Worm (Caenorhabditis elegans) whole organism, L3 larva: ENCODE measurements around the gene ZK6.6.
A peak's percentile ranks its signal among the peaks of the same experiment; 100 is the strongest.

Experiments used
- ZK546.5 ChIP-seq: sonication (generic microtip); optimal IDR thresholded peaks from 2 replicates; lab custom pipeline; 2017; ENCODE audit warnings: missing biosample characterization, missing genetic modification characterization
- ama-1 ChIP-seq: fragments of 150-350 bp; optimal IDR thresholded peaks from 2 replicates; lab custom pipeline; 2018
- ceh-16 ChIP-seq: sonication (generic microtip); optimal IDR thresholded peaks from 2 replicates; lab custom pipeline; 2017; ENCODE audit warnings: missing biosample characterization, missing genetic modification characterization
- ceh-82 ChIP-seq: fragments of 150-350 bp; optimal IDR thresholded peaks from 2 replicates; lab custom pipeline; 2014; ENCODE audit warnings: missing biosample characterization, missing genetic modification characterization
- ceh-9 ChIP-seq: sonication (generic microtip); optimal IDR thresholded peaks from 2 replicates; lab custom pipeline; 2018; ENCODE audit warnings: missing biosample characterization, missing genetic modification characterization
- daf-12 ChIP-seq: fragments of 150-350 bp; optimal IDR thresholded peaks from 2 replicates; lab custom pipeline; 2014; ENCODE audit warnings: missing biosample characterization, missing genetic modification reagents, missing genetic modification characterization
- egl-27 ChIP-seq: sonication (generic microtip); optimal IDR thresholded peaks from 4 replicates; lab custom pipeline; 2017; ENCODE audit warnings: missing biosample characterization, missing genetic modification reagents, missing genetic modification characterization
- elt-1 ChIP-seq: fragments of 150-350 bp; optimal IDR thresholded peaks from 2 replicates; lab custom pipeline; 2014; ENCODE audit warnings: missing biosample characterization, missing genetic modification characterization
- elt-2 ChIP-seq: sonication (generic microtip); optimal IDR thresholded peaks from 2 replicates; lab custom pipeline; 2016; ENCODE audit warnings: missing genetic modification reagents, mild to moderate bottlenecking, missing genetic modification characterization, missing compliant biosample characterization
- elt-3 ChIP-seq, 3 experiments: fragments of 150-350 bp in 1 of 3; sonication (generic microtip) in 2 of 3; optimal IDR thresholded peaks; 2 replicates in 2 of 3; 4 replicates in 1 of 3; lab custom pipeline; 2014 to 2017; ENCODE audit warnings: missing biosample characterization in 3 of 3, missing genetic modification characterization in 3 of 3
- fkh-10 ChIP-seq: sonication (generic microtip); optimal IDR thresholded peaks from 2 replicates; lab custom pipeline; 2017; ENCODE audit warnings: missing biosample characterization, missing genetic modification reagents, missing genetic modification characterization
- fkh-2 ChIP-seq: fragments of 150-350 bp; optimal IDR thresholded peaks from 2 replicates; lab custom pipeline; 2014; ENCODE audit warnings: missing biosample characterization, missing genetic modification reagents, missing genetic modification characterization
- fos-1 ChIP-seq: fragments of 150-350 bp; optimal IDR thresholded peaks from 2 replicates; lab custom pipeline; 2014; ENCODE audit warnings: missing biosample characterization, missing genetic modification characterization
- hmg-11 ChIP-seq: sonication (generic microtip); optimal IDR thresholded peaks from 2 replicates; lab custom pipeline; 2016; ENCODE audit warnings: missing genetic modification characterization, missing compliant biosample characterization
- jun-1 ChIP-seq: fragments of 150-350 bp; optimal IDR thresholded peaks from 2 replicates; lab custom pipeline; 2014; ENCODE audit warnings: missing biosample characterization, missing genetic modification reagents, missing genetic modification characterization
- lin-15B ChIP-seq: fragments of 150-350 bp; optimal IDR thresholded peaks from 2 replicates; lab custom pipeline; 2014; ENCODE audit warnings: missing biosample characterization, missing genetic modification characterization
- lin-39 ChIP-seq: fragments of 150-350 bp; optimal IDR thresholded peaks from 2 replicates; lab custom pipeline; 2018; ENCODE audit warnings: missing biosample characterization, missing genetic modification reagents, missing genetic modification characterization
- mdl-1 ChIP-seq: fragments of 150-350 bp; optimal IDR thresholded peaks from 2 replicates; lab custom pipeline; 2014; ENCODE audit warnings: missing biosample characterization, missing genetic modification characterization
- mml-1 ChIP-seq: fragments of 150-350 bp; sonication (generic microtip); optimal IDR thresholded peaks from 3 replicates; lab custom pipeline; 2014; ENCODE audit warnings: missing biosample characterization, missing genetic modification characterization
- nfya-1 ChIP-seq: sonication (generic microtip); optimal IDR thresholded peaks from 2 replicates; lab custom pipeline; 2017; ENCODE audit warnings: missing genetic modification characterization, mild to moderate bottlenecking, missing compliant biosample characterization, antibody characterized with exemption, moderate library complexity; ENCODE audit not compliant: insufficient read depth
- nhr-11 ChIP-seq: fragments of 150-350 bp; optimal IDR thresholded peaks from 2 replicates; lab custom pipeline; 2014; ENCODE audit warnings: missing biosample characterization, missing genetic modification characterization
- nhr-12 ChIP-seq: fragments of 150-350 bp; optimal IDR thresholded peaks from 2 replicates; lab custom pipeline; 2014; ENCODE audit warnings: missing biosample characterization, missing genetic modification characterization
- nhr-237 ChIP-seq: fragments of 150-350 bp; optimal IDR thresholded peaks from 2 replicates; lab custom pipeline; 2014; ENCODE audit warnings: missing biosample characterization, missing genetic modification characterization
- nhr-25 ChIP-seq: sonication (generic microtip); optimal IDR thresholded peaks from 2 replicates; lab custom pipeline; 2017; ENCODE audit warnings: missing biosample characterization, missing genetic modification characterization
- nhr-28 ChIP-seq: fragments of 150-350 bp; optimal IDR thresholded peaks from 2 replicates; lab custom pipeline; 2014; ENCODE audit warnings: missing biosample characterization, missing genetic modification characterization
- nhr-67 ChIP-seq: fragments of 150-350 bp; optimal IDR thresholded peaks from 2 replicates; lab custom pipeline; 2014; ENCODE audit warnings: missing biosample characterization, missing genetic modification characterization
- nhr-76 ChIP-seq: fragments of 150-350 bp; sonication (generic microtip); optimal IDR thresholded peaks from 5 replicates; lab custom pipeline; 2014; ENCODE audit warnings: missing biosample characterization, missing genetic modification characterization
- nhr-77 ChIP-seq: fragments of 150-350 bp; optimal IDR thresholded peaks from 2 replicates; lab custom pipeline; 2014; ENCODE audit warnings: missing biosample characterization, missing genetic modification characterization
- pha-4 ChIP-seq: fragments of 150-350 bp; optimal IDR thresholded peaks from 2 replicates; lab custom pipeline; 2014; ENCODE audit warnings: missing biosample characterization, missing genetic modification reagents, missing genetic modification characterization
- pqm-1 ChIP-seq: fragments of 150-350 bp; optimal IDR thresholded peaks from 2 replicates; lab custom pipeline; 2017; ENCODE audit warnings: missing biosample characterization, missing genetic modification characterization, inconsistent platforms
- sea-2 ChIP-seq: fragments of 150-350 bp; sonication (generic microtip); optimal IDR thresholded peaks from 4 replicates; lab custom pipeline; 2014; ENCODE audit warnings: missing biosample characterization, missing genetic modification reagents, missing genetic modification characterization
- skn-1 ChIP-seq: fragments of 150-350 bp; optimal IDR thresholded peaks from 2 replicates; lab custom pipeline; 2014; ENCODE audit warnings: missing biosample characterization, missing genetic modification characterization
- tbx-2 ChIP-seq: sonication (generic microtip); optimal IDR thresholded peaks from 2 replicates; lab custom pipeline; 2016; ENCODE audit warnings: mild to moderate bottlenecking, missing genetic modification characterization, missing compliant biosample characterization
- zag-1 ChIP-seq: fragments of 150-350 bp; optimal IDR thresholded peaks from 2 replicates; lab custom pipeline; 2014; ENCODE audit warnings: missing biosample characterization, missing genetic modification characterization
- ztf-11 ChIP-seq: fragments of 150-350 bp; optimal IDR thresholded peaks from 2 replicates; lab custom pipeline; 2014; ENCODE audit warnings: missing biosample characterization, missing genetic modification characterization
- ztf-4 ChIP-seq: fragments of 150-350 bp; optimal IDR thresholded peaks from 2 replicates; lab custom pipeline; 2014; ENCODE audit warnings: missing biosample characterization, missing genetic modification characterization

Gene ZK6.6

DNA sequence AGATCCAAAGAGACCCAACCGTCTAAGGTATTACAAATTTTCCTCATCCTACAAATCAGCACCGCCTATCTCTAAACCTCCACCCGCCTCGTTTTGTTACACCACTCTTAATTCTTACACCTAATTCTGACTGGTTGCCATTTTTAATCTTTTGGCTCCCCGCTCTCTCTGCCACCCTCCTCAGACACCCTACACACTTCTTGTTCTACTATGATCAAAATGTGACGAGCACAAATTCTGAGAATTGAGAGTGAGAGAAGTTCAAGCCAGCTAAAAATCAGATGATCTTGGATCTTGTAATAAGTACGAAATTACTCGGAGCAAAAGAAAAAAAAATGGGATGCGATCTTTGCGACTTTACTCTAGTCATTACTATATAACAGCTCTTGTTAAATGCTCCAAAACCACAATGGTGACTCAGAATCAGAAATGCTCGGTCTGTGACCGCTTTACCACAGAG lies 15.7 kb downstream of the ZK6.6 start, which contains the start of gene nhr-252:
TSS of gene nhr-252 (plus strand) at position 410 of the 460 bp plus-strand sequence.
- TF ChIP-seq lin-39 (tag; lab: Kevin White, UChicago), result no peak
- no peak for TF ChIP-seq fkh-2 (tag; lab: Kevin White, UChicago)
- no peak for TF ChIP-seq ceh-82 (tag; lab: Kevin White, UChicago)
- no peak for TF ChIP-seq lin-15B (tag; lab: Kevin White, UChicago)
- TF ChIP-seq ZK546.5 (tag; lab: Kevin White, UChicago), result no peak
- no peak for TF ChIP-seq mml-1 (tag; lab: Kevin White, UChicago)
- TF ChIP-seq nhr-76 (tag; lab: Kevin White, UChicago), result no peak
- no peak for TF ChIP-seq zag-1 (tag; lab: Kevin White, UChicago)
- TF ChIP-seq, all 47 proteins: peak for 0

DNA sequence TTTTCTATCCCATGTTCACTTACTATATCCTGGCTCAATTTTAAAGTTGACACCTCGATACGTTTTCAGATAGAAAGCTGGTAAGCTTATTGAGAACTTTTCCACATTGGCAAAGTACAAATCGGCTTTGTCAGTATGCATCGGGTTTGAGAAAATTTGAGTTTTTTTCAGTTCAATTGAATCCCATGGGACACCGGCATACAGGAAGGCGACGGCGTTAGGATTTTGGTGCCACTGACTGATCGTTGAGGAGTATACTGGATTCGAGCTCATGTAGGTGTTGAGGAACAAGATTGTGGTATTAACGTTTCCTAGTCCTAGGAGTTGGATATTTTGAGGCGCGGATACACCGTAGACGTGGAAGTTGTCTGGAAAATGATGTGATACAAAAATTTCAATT lies 24.3 kb downstream of the ZK6.6 start:
- no peak for TF ChIP-seq sea-2 (GFP tag; lab: Kevin White, UChicago)
- TF ChIP-seq tbx-2 (tag; lab: Kevin White, UChicago), result no peak
- TF ChIP-seq skn-1 (tag; lab: Kevin White, UChicago), result no peak
- TF ChIP-seq ZK546.5 (tag; lab: Kevin White, UChicago), result no peak
- no peak for TF ChIP-seq nhr-77
- no peak for TF ChIP-seq daf-12 (tag; lab: Kevin White, UChicago)
- TF ChIP-seq ztf-11, result no peak
- TF ChIP-seq nhr-237, result no peak
- TF ChIP-seq pha-4, result no peak

DNA sequence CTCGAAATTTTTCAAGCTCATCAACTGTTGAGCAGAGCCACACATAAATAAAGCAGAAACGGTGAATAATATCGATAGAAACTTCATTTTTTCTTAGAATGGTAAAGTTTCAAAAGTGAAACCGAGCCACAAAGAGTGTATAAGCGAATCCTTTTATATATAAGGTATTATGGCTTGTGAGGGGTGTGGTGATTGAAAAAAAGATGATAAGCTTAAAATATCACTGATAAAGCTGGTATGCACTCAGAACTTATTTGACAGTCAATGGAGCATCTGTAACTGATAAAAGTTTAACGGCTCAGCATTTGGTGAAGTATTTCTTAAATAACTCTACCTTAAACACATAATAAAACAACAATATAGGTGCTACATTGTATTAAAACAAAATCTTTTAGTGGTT lies 26.1 kb downstream of the ZK6.6 start, which contains the start of gene dod-19:
TSS of gene dod-19 (minus strand) at position 130 of the 400 bp plus-strand sequence.
- no peak for TF ChIP-seq ceh-9 (tag; lab: Kevin White, UChicago)
- TF ChIP-seq zag-1 (tag; lab: Kevin White, UChicago), result no peak
- TF ChIP-seq nhr-28 (tag; lab: Kevin White, UChicago), result no peak
- no peak for TF ChIP-seq hmg-11
- no peak for TF ChIP-seq fkh-10 (GFP tag; lab: Kevin White, UChicago)
- no peak for TF ChIP-seq nhr-25 (tag; lab: Kevin White, UChicago)
- no peak for TF ChIP-seq ztf-11
- TF ChIP-seq nhr-237, result no peak
- TF ChIP-seq lin-15B (tag; lab: Kevin White, UChicago), result no peak
- no peak for TF ChIP-seq elt-2
- TF ChIP-seq jun-1 (tag; lab: Kevin White, UChicago), result no peak
- TF ChIP-seq ceh-16, result no peak
- no peak for TF ChIP-seq fos-1 (tag; lab: Kevin White, UChicago)
- no peak for TF ChIP-seq nhr-12 (tag; lab: Kevin White, UChicago)
- TF ChIP-seq skn-1 (tag; lab: Kevin White, UChicago), result no peak

- no peak for TF ChIP-seq elt-3 (tag; optimal IDR thresholded peaks at IDR 0.05; lab: Kevin White, UChicago)
- no peak for TF ChIP-seq nhr-237
- TF ChIP-seq pqm-1 (tag; lab: Kevin White, UChicago), result peak; percentile 93
- TF ChIP-seq hmg-11, result no peak
- TF ChIP-seq elt-2, result peak; percentile 79
- TF ChIP-seq fkh-10 (GFP tag; lab: Kevin White, UChicago), result no peak
- no peak for TF ChIP-seq nhr-28 (tag; lab: Kevin White, UChicago)
- TF ChIP-seq ceh-82 (tag; lab: Kevin White, UChicago), result no peak
Measured at ce11 chrV:415072-415471, 26.6 kb downstream of the ZK6.6 start.

ce11 chrV:417656-418353 lies 29.3 kb downstream of the ZK6.6 start, which contains the start of gene irg-8:
irg-8 (minus strand) TSS chrV:417706.
- TF ChIP-seq elt-2, result peak; percentile 77
- no peak for TF ChIP-seq sea-2 (GFP tag; lab: Kevin White, UChicago)
- no peak for TF ChIP-seq ZK546.5 (tag; lab: Kevin White, UChicago)
- TF ChIP-seq pqm-1 (tag; lab: Kevin White, UChicago), result peak; percentile 25

DNA sequence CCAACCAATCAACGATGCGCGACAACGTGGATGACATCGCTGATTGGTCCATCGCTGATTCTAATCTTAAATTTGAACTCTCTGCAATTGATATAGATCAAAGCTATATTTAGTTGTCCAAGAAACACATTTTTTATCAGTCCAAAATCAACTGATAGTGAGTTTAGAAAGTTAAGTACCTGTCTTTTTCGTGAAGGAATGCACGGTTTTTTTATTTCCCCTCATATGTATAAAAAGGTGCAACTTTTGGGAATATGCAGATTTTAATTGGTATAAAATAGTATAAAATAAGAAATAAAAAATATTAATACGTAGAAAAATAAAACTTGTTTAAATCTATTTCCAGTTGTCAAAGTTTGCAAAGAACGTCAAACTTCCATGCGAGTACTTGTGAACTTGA lies 29.9 kb downstream of the ZK6.6 start, which contains the start of gene Y39D8A.1:
TSS of gene Y39D8A.1 (plus strand) at position 301 of the 400 bp plus-strand sequence.
- no peak for TF ChIP-seq ztf-4 (tag; lab: Kevin White, UChicago)
- no peak for TF ChIP-seq lin-15B (tag; lab: Kevin White, UChicago)
- no peak for TF ChIP-seq sea-2 (GFP tag; lab: Kevin White, UChicago)
- no peak for TF ChIP-seq ceh-82 (tag; lab: Kevin White, UChicago)
- TF ChIP-seq nhr-67 (tag; lab: Kevin White, UChicago), result no peak
- TF ChIP-seq zag-1 (tag; lab: Kevin White, UChicago), result no peak
- no peak for TF ChIP-seq ceh-9 (tag; lab: Kevin White, UChicago)
- TF ChIP-seq elt-1, result no peak
- no peak for TF ChIP-seq mdl-1 (tag; lab: Kevin White, UChicago)
- TF ChIP-seq nhr-77, result no peak
- no peak for TF ChIP-seq egl-27
- TF ChIP-seq nhr-11 (tag; lab: Kevin White, UChicago), result no peak
- TF ChIP-seq ama-1 (lab: Kevin White, UChicago), result no peak
- TF ChIP-seq nhr-12 (tag; lab: Kevin White, UChicago), result no peak
- no peak for TF ChIP-seq nfya-1 (tag; lab: Kevin White, UChicago)
- no peak for TF ChIP-seq elt-2
- TF ChIP-seq nhr-237, result no peak
